Fruit fly (Drosophila melanogaster) whole organism, embryonic: ENCODE measurements around the gene CG32137.

Source experiments
- CG10366 ChIP-seq: fragments of 200-800 bp; sonication (Bioruptor generic); IDR thresholded peaks from 2 replicates; pipeline ENCODE4 v1.3.6; 2022; ENCODE audit warnings: missing biosample characterization, missing genetic modification characterization
- CG11560 ChIP-seq: fragments of 200-800 bp; sonication (Bioruptor generic); IDR thresholded peaks from 3 replicates; pipeline ENCODE4 v1.3.6; 2022; ENCODE audit warnings: missing biosample characterization, missing genetic modification characterization
- CG14441 ChIP-seq: fragments of 200-800 bp; sonication (Bioruptor generic); IDR thresholded peaks from 2 replicates; pipeline ENCODE4 v1.3.6; 2022; ENCODE audit warnings: missing biosample characterization, missing genetic modification characterization
- CG17186 ChIP-seq: fragments of 200-800 bp; sonication (Bioruptor generic); optimal IDR thresholded peaks from 3 replicates; lab custom pipeline; 2017; ENCODE audit warnings: missing biosample characterization, missing genetic modification reagents, missing genetic modification characterization
- CG17328 ChIP-seq: fragments of 200-800 bp; sonication (Bioruptor generic); IDR thresholded peaks from 2 replicates; pipeline ENCODE4 v1.3.6; 2022; ENCODE audit warnings: missing biosample characterization, missing genetic modification characterization
- CG2199 ChIP-seq: fragments of 200-800 bp; sonication (Bioruptor generic); IDR thresholded peaks from 3 replicates; pipeline ENCODE4 v1.3.6; 2022; ENCODE audit warnings: missing biosample characterization, missing genetic modification characterization
- CG31441 ChIP-seq: fragments of 200-800 bp; sonication (Bioruptor generic); IDR thresholded peaks from 2 replicates; pipeline ENCODE4 v1.3.6; 2022; ENCODE audit warnings: missing biosample characterization, missing genetic modification characterization
- CG3847 ChIP-seq: fragments of 200-800 bp; sonication (Bioruptor generic); IDR thresholded peaks from 2 replicates; pipeline ENCODE4 v1.3.6; 2022; ENCODE audit warnings: missing biosample characterization, missing genetic modification characterization
- CG4282 ChIP-seq: fragments of 200-800 bp; sonication (Bioruptor generic); optimal IDR thresholded peaks from 2 replicates; lab custom pipeline; 2016; ENCODE audit warnings: missing biosample characterization, missing genetic modification characterization
- CG5245 ChIP-seq: fragments of 200-800 bp; sonication (Bioruptor generic); optimal IDR thresholded peaks from 3 replicates; lab custom pipeline; 2016; ENCODE audit warnings: missing biosample characterization, missing genetic modification characterization
- CG7928 ChIP-seq: fragments of 200-800 bp; sonication (Bioruptor generic); optimal IDR thresholded peaks from 2 replicates; lab custom pipeline; 2017; ENCODE audit warnings: missing biosample characterization, mild to moderate bottlenecking, missing genetic modification characterization
- CG7987 ChIP-seq: fragments of 200-800 bp; sonication (Bioruptor generic); optimal IDR thresholded peaks from 2 replicates; lab custom pipeline; 2018; ENCODE audit warnings: missing biosample characterization, mild to moderate bottlenecking, missing genetic modification characterization, moderate library complexity
- CG9932 ChIP-seq: fragments of 200-800 bp; sonication (Bioruptor generic); IDR thresholded peaks from 2 replicates; pipeline ENCODE4 v1.3.6; 2022; ENCODE audit warnings: missing biosample characterization, missing genetic modification characterization
- CkIIα-i1 ChIP-seq: fragments of 200-800 bp; sonication (Bioruptor generic); IDR thresholded peaks from 2 replicates; pipeline ENCODE4 v1.3.6; 2022; ENCODE audit warnings: missing biosample characterization, missing genetic modification characterization
- CrebB ChIP-seq: fragments of 200-800 bp; sonication (Bioruptor generic); optimal IDR thresholded peaks from 3 replicates; lab custom pipeline; 2018; ENCODE audit warnings: missing biosample characterization, mild to moderate bottlenecking, missing genetic modification characterization
- Deaf1 ChIP-seq: fragments of 200-800 bp; optimal IDR thresholded peaks from 3 replicates; lab custom pipeline; 2019; ENCODE audit warnings: missing biosample characterization, mild to moderate bottlenecking, missing genetic modification characterization, moderate library complexity
- Dp ChIP-seq: fragments of 200-800 bp; sonication (Bioruptor generic); optimal IDR thresholded peaks from 2 replicates; lab custom pipeline; 2018; ENCODE audit warnings: missing biosample characterization, mild to moderate bottlenecking, missing genetic modification characterization, moderate library complexity
- Fer3 ChIP-seq: fragments of 200-800 bp; sonication (Bioruptor generic); optimal IDR thresholded peaks from 2 replicates; lab custom pipeline; 2018; ENCODE audit warnings: missing biosample characterization, mild to moderate bottlenecking, missing genetic modification characterization, moderate library complexity
- GATAe ChIP-seq: fragments of 200-800 bp; sonication (Bioruptor generic); conservative IDR thresholded peaks from 2 replicates; pipeline ENCODE4 v1.3.6; 2022; ENCODE audit warnings: missing biosample characterization, missing genetic modification characterization
- Hr51 ChIP-seq, 2 experiments: fragments of 200-800 bp; sonication (Bioruptor generic); optimal IDR thresholded peaks; 2 replicates in 1 of 2; 3 replicates in 1 of 2; lab custom pipeline; 2016 to 2018; ENCODE audit warnings: missing biosample characterization in 2 of 2, missing genetic modification characterization in 2 of 2, mild to moderate bottlenecking in 1 of 2, moderate library complexity in 1 of 2
- Jarid2 ChIP-seq: fragments of 200-800 bp; sonication (Bioruptor generic); optimal IDR thresholded peaks from 3 replicates; lab custom pipeline; 2017; ENCODE audit warnings: mild to moderate bottlenecking, missing biosample characterization, missing genetic modification reagents, missing genetic modification characterization
- Kr ChIP-seq: fragments of 200-800 bp; sonication (Bioruptor generic); optimal IDR thresholded peaks from 2 replicates; lab custom pipeline; 2017; ENCODE audit warnings: missing biosample characterization, mild to moderate bottlenecking, missing genetic modification characterization
- MESR4 ChIP-seq: fragments of 200-800 bp; sonication (Bioruptor generic); optimal IDR thresholded peaks from 2 replicates; lab custom pipeline; 2018; ENCODE audit warnings: missing biosample characterization, mild to moderate bottlenecking, missing genetic modification characterization, moderate library complexity
- Mrtf ChIP-seq: fragments of 200-800 bp; sonication (Bioruptor generic); IDR thresholded peaks from 3 replicates; pipeline ENCODE4 v1.3.6; 2022; ENCODE audit warnings: missing biosample characterization, missing genetic modification characterization
- NFAT ChIP-seq: fragments of 200-800 bp; sonication (Bioruptor generic); IDR thresholded peaks from 2 replicates; pipeline ENCODE4 v1.3.6; 2022; ENCODE audit warnings: missing biosample characterization, missing genetic modification characterization
- NK7.1 ChIP-seq: fragments of 200-800 bp; sonication (Bioruptor generic); optimal IDR thresholded peaks from 3 replicates; lab custom pipeline; 2016; ENCODE audit warnings: missing biosample characterization, missing genetic modification characterization
- Taf1 ChIP-seq: fragments of 200-800 bp; sonication (Bioruptor generic); IDR thresholded peaks from 2 replicates; pipeline ENCODE4 v1.3.6; 2022; ENCODE audit warnings: missing biosample characterization, missing genetic modification characterization
- Vsx1 ChIP-seq: fragments of 200-800 bp; sonication (Bioruptor generic); optimal IDR thresholded peaks from 2 replicates; lab custom pipeline; 2017; ENCODE audit warnings: missing biosample characterization, mild to moderate bottlenecking, missing genetic modification characterization, missing genetic modification reagents
- Xrp1 ChIP-seq: fragments of 200-800 bp; sonication (Bioruptor generic); IDR thresholded peaks from 2 replicates; pipeline ENCODE4 v1.3.6; 2022; ENCODE audit warnings: missing biosample characterization, missing genetic modification characterization
- ac ChIP-seq: fragments of 200-800 bp; sonication (Bioruptor generic); optimal IDR thresholded peaks from 3 replicates; lab custom pipeline; 2017; ENCODE audit warnings: missing biosample characterization, mild to moderate bottlenecking, missing genetic modification characterization
- aop ChIP-seq: fragments of 200-800 bp; sonication (Bioruptor generic); IDR thresholded peaks from 2 replicates; pipeline ENCODE4 v1.3.6; 2022; ENCODE audit warnings: missing biosample characterization, missing genetic modification characterization
- ash1 ChIP-seq: fragments of 200-800 bp; sonication (Bioruptor generic); optimal IDR thresholded peaks from 2 replicates; lab custom pipeline; 2018; ENCODE audit warnings: missing biosample characterization, mild to moderate bottlenecking, missing genetic modification characterization
- bab2 ChIP-seq: fragments of 200-800 bp; sonication (Bioruptor generic); optimal IDR thresholded peaks from 2 replicates; lab custom pipeline; 2016; ENCODE audit warnings: missing biosample characterization, missing genetic modification characterization
- br ChIP-seq: fragments of >200 bp; optimal IDR thresholded peaks from 2 replicates; lab custom pipeline; 2017
- ems ChIP-seq: fragments of 200-800 bp; sonication (Bioruptor generic); optimal IDR thresholded peaks from 3 replicates; lab custom pipeline; 2016; ENCODE audit warnings: missing biosample characterization, missing genetic modification characterization
- en ChIP-seq: fragments of 200-800 bp; sonication (Bioruptor generic); optimal IDR thresholded peaks from 2 replicates; lab custom pipeline; 2016; ENCODE audit warnings: missing biosample characterization, missing genetic modification characterization
- gce ChIP-seq: fragments of 200-800 bp; sonication (Bioruptor generic); IDR thresholded peaks from 3 replicates; pipeline ENCODE4 v1.3.6; 2022; ENCODE audit warnings: missing biosample characterization, missing genetic modification characterization
- gfzf ChIP-seq: fragments of 200-800 bp; sonication (Bioruptor generic); optimal IDR thresholded peaks from 2 replicates; lab custom pipeline; 2016; ENCODE audit warnings: missing biosample characterization, mild to moderate bottlenecking, missing genetic modification characterization, moderate library complexity
- gt ChIP-seq: fragments of 200-800 bp; sonication (Bioruptor generic); IDR thresholded peaks from 2 replicates; pipeline ENCODE4 v1.3.6; 2022; ENCODE audit warnings: missing biosample characterization, missing genetic modification characterization
- maf-S ChIP-seq: fragments of 200-800 bp; sonication (Bioruptor generic); optimal IDR thresholded peaks from 2 replicates; lab custom pipeline; 2016; ENCODE audit warnings: missing biosample characterization, missing genetic modification characterization
- mam ChIP-seq: fragments of 200-800 bp; sonication (Bioruptor generic); optimal IDR thresholded peaks from 3 replicates; lab custom pipeline; 2016; ENCODE audit warnings: missing biosample characterization, missing genetic modification characterization
- nau ChIP-seq: fragments of 200-800 bp; sonication (Bioruptor generic); optimal IDR thresholded peaks from 3 replicates; lab custom pipeline; 2017; ENCODE audit warnings: missing biosample characterization, mild to moderate bottlenecking, missing genetic modification characterization, missing genetic modification reagents
- otp ChIP-seq: fragments of 200-800 bp; sonication (Bioruptor generic); IDR thresholded peaks from 3 replicates; pipeline ENCODE4, ENCODE4 v1.3.6; 2022; ENCODE audit warnings: missing biosample characterization, missing genetic modification characterization
- pfk ChIP-seq: fragments of 200-800 bp; sonication (Bioruptor generic); optimal IDR thresholded peaks from 2 replicates; lab custom pipeline; 2018; ENCODE audit warnings: missing biosample characterization, mild to moderate bottlenecking, missing genetic modification characterization, moderate library complexity
- pros ChIP-seq: fragments of 200-800 bp; sonication (Bioruptor generic); optimal IDR thresholded peaks from 3 replicates; lab custom pipeline; 2019; ENCODE audit warnings: missing biosample characterization, mild to moderate bottlenecking, missing genetic modification characterization, moderate library complexity
- sc ChIP-seq, 3 experiments: fragments of >200 bp in 2 of 3; fragments of 200-800 bp in 1 of 3; sonication (Bioruptor generic) in 1 of 3; optimal IDR thresholded peaks; 2 replicates in 2 of 3; 3 replicates in 1 of 3; lab custom pipeline; 2017; ENCODE audit warnings: mild to moderate bottlenecking in 1 of 3, missing biosample characterization in 1 of 3, missing genetic modification characterization in 1 of 3, missing genetic modification reagents in 1 of 3
- sd ChIP-seq: fragments of 200-800 bp; sonication (Bioruptor generic); optimal IDR thresholded peaks from 3 replicates; lab custom pipeline; 2018; ENCODE audit warnings: missing biosample characterization, mild to moderate bottlenecking, missing genetic modification characterization, moderate library complexity
- ssp ChIP-seq: fragments of 200-800 bp; sonication (Bioruptor generic); IDR thresholded peaks from 2 replicates; pipeline ENCODE4 v1.3.6; 2022; ENCODE audit warnings: missing biosample characterization, missing genetic modification characterization
- toy ChIP-seq: fragments of 200-800 bp; sonication (Bioruptor generic); IDR thresholded peaks from 2 replicates; pipeline ENCODE4 v1.3.6; 2022; ENCODE audit warnings: missing biosample characterization, missing genetic modification characterization
- unc-4 ChIP-seq: fragments of 200-800 bp; sonication (Bioruptor generic); IDR thresholded peaks from 2 replicates; pipeline ENCODE4 v1.3.6; 2022; ENCODE audit warnings: missing biosample characterization, missing genetic modification characterization; ENCODE audit not compliant: partially characterized antibody
- vvl ChIP-seq: fragments of 200-800 bp; sonication (Bioruptor generic); IDR thresholded peaks from 2 replicates; pipeline ENCODE4 v1.3.6; 2022; ENCODE audit warnings: missing biosample characterization, missing genetic modification characterization

The CG32137 gene

DNA sequence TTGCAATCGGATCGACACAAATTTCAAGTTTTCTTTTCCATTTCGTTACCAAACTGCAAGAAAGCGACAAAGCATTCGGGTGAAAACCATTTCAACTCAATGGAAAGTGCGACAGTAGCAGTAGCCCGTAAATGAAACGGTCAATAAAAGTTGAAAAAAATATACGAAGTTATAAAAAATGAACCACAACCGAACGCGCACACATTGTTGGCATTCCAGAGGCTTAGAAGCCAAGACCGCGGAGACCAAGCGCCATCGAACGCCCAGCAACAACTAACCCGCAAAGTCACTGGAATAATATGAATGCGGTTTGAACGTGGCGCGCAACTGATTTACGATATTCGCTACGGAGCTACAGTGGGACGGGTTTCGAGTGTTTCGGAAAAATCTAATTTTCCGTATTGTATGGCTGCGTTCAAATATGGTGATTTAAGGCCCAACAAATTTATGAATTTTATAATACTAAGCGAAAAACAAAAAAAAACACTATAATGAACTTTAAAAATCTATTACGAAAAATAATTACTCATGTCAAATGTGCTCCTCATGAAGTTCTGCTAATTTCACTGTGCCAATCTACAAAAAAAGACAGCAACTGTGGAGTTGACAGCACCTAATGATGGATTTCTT lies 16.9 kb upstream of the CG32137 start (continued):
- TF ChIP-seq sd (tag; lab: Kevin White, UChicago) (peak; percentile 98), MESR4 (GFP tag; lab: Kevin White, UChicago) (no peak), NFAT (GFP tag; lab: Robert Waterston, UW) (0 out of 2 replicates have a peak, but pooled peaks have one; percentile 19), Hr51 (GFP tag; optimal IDR thresholded peaks at IDR 0.05; lab: Kevin White, UChicago) (peak; percentile 31 to 56), gt (GFP tag; lab: Robert Waterston, UW) (no peak), gce (GFP tag; lab: Robert Waterston, UW) (no peak), br (no peak), CG11560 (tag; lab: Robert Waterston, UW) (no peak), aop (GFP tag; lab: Robert Waterston, UW) (no peak), CG14441 (GFP tag; lab: Robert Waterston, UW) (peak; percentile 64), NK7.1 (GFP tag; lab: Kevin White, UChicago) (no peak), en (no peak), CG2199 (GFP tag; lab: Robert Waterston, UW) (0 out of 3 replicates have a peak, but pooled peaks have one; percentile 64), Deaf1 (no peak), CG17186 (no peak), CG7928 (GFP tag; lab: Kevin White, UChicago) (no peak), toy (GFP tag; lab: Robert Waterston, UW) (no peak), CG4282 (GFP tag; lab: Kevin White, UChicago) (peak; percentile 51), CG31441 (GFP tag; lab: Robert Waterston, UW) (peak; percentile 78), pfk (GFP tag; lab: Kevin White, UChicago) (no peak), ash1 (GFP tag; lab: Kevin White, UChicago) (no peak), CG17328 (GFP tag; lab: Robert Waterston, UW) (no peak), vvl (GFP tag; lab: Robert Waterston, UW) (peak; percentile 25; the same call in 1 of the 2 replicates), CG10366 (GFP tag; lab: Robert Waterston, UW) (no peak), sc (optimal IDR thresholded peaks at IDR 0.05; lab: Kevin White, UChicago) (no peak), sc (GFP tag; optimal IDR thresholded peaks at IDR 0.05; lab: Kevin White, UChicago) (no peak), Vsx1 (GFP tag; lab: Kevin White, UChicago) (no peak), CG3847 (no peak), GATAe (no peak), Kr (GFP tag; lab: Kevin White, UChicago) (no peak), unc-4 (GFP tag; lab: Robert Waterston, UW) (no peak), ac (GFP tag; lab: Kevin White, UChicago) (no peak), CG7987 (GFP tag; lab: Kevin White, UChicago) (no peak), maf-S (GFP tag; lab: Kevin White, UChicago) (peak; percentile 8), Jarid2 (GFP tag; lab: Kevin White, UChicago) (peak; percentile 68), ems (GFP tag; lab: Kevin White, UChicago) (no peak), bab2 (GFP tag; lab: Kevin White, UChicago) (peak; percentile 9), Fer3 (tag; lab: Kevin White, UChicago) (peak; percentile 51), otp (GFP tag; lab: Robert Waterston, UW) (no peak), Mrtf (GFP tag; lab: Robert Waterston, UW) (peak; percentile 58; the same call in 2 of the 3 replicates), pros (no peak), mam (GFP tag; lab: Kevin White, UChicago) (peak; percentile 47), Taf1 (GFP tag; lab: Robert Waterston, UW) (peak; percentile 40; the same call in 1 of the 2 replicates), CkIIα-i1 (no peak), ssp (no peak), CG5245 (GFP tag; lab: Kevin White, UChicago) (no peak), Dp (peak; percentile 51), CG9932 (peak; percentile 57), CrebB (no peak), nau (no peak), gfzf (GFP tag; lab: Kevin White, UChicago) (no peak), Xrp1 (peak; percentile 76)
